Worm (Caenorhabditis elegans): Measurements from ENCODE around the gene srv-15.

srv-15 gene

ce11 chrIV:15929831-15930230 lies 23.4 kb downstream of the srv-15 start:
- no peak for TF ChIP-seq lin-11 (tag; optimal IDR thresholded peaks at IDR 0.05)
- TF ChIP-seq gmeb-1 (tag; optimal IDR thresholded peaks at IDR 0.05): peak; percentile 39
- peak; percentile 90 for TF ChIP-seq crh-2 (tag; optimal IDR thresholded peaks at IDR 0.05)
- peak; percentile 82 for TF ChIP-seq fos-1 (tag; optimal IDR thresholded peaks at IDR 0.05)
- no peak for TF ChIP-seq ama-1 (optimal IDR thresholded peaks at IDR 0.05)
- no peak for TF ChIP-seq ztf-1 (GFP tag; conservative IDR thresholded peaks at IDR 0.05)
- peak; percentile 27 for TF ChIP-seq skn-1 (tag; optimal IDR thresholded peaks at IDR 0.05)

ce11 chrIV:15930281-15930680 lies 23.9 kb downstream of the srv-15 start, which contains the start of gene Y105C5B.9:
TSS of gene Y105C5B.9 (plus strand) at chrIV:15930581.
- TF ChIP-seq nhr-21 (tag; optimal IDR thresholded peaks at IDR 0.05) (no peak), aly-2 (tag; optimal IDR thresholded peaks at IDR 0.05) (no peak), nhr-129 (tag; optimal IDR thresholded peaks at IDR 0.05) (no peak), dmd-4 (tag; optimal IDR thresholded peaks at IDR 0.05) (no peak), zag-1 (tag; optimal IDR thresholded peaks at IDR 0.05) (no peak), lin-11 (tag; optimal IDR thresholded peaks at IDR 0.05) (no peak)

ce11 chrIV:15930694-15931093 lies 24.3 kb downstream of the srv-15 start:
- TF ChIP-seq lin-39 (tag; optimal IDR thresholded peaks at IDR 0.05) (no peak), ceh-82 (tag; optimal IDR thresholded peaks at IDR 0.05) (no peak), nhr-77 (tag; optimal IDR thresholded peaks at IDR 0.05) (no peak), unc-55 (GFP tag; optimal IDR thresholded peaks at IDR 0.05) (no peak), R02D3.7 (tag; optimal IDR thresholded peaks at IDR 0.05) (no peak), skn-1 (tag; optimal IDR thresholded peaks at IDR 0.05) (no peak), nhr-12 (tag; optimal IDR thresholded peaks at IDR 0.05) (no peak), nhr-21 (tag; optimal IDR thresholded peaks at IDR 0.05) (no peak), alr-1 (tag; optimal IDR thresholded peaks at IDR 0.05) (no peak), C34F6.9 (tag; optimal IDR thresholded peaks at IDR 0.05) (no peak), sma-3 (GFP tag; optimal IDR thresholded peaks at IDR 0.05) (no peak), nhr-237 (tag; optimal IDR thresholded peaks at IDR 0.05) (no peak), ZK546.5 (tag; optimal IDR thresholded peaks at IDR 0.05) (no peak), unc-62 (GFP tag; optimal IDR thresholded peaks at IDR 0.05) (no peak), unc-39 (tag; optimal IDR thresholded peaks at IDR 0.05) (no peak), nhr-10 (tag; optimal IDR thresholded peaks at IDR 0.05) (no peak), crh-2 (tag; optimal IDR thresholded peaks at IDR 0.05) (no peak), aly-2 (tag; optimal IDR thresholded peaks at IDR 0.05) (no peak), egl-27 (tag; optimal IDR thresholded peaks at IDR 0.05) (no peak), F13H6.1 (tag; optimal IDR thresholded peaks at IDR 0.05) (no peak)

- TF ChIP-seq ztf-1 (GFP tag; conservative IDR thresholded peaks at IDR 0.05) (no peak), nhr-129 (tag; optimal IDR thresholded peaks at IDR 0.05) (peak; percentile 60), blmp-1 (tag; optimal IDR thresholded peaks at IDR 0.05; ENCODE audit: insufficient read depth) (no peak), gmeb-1 (tag; optimal IDR thresholded peaks at IDR 0.05) (peak; percentile 28), sma-9 (GFP tag; optimal IDR thresholded peaks at IDR 0.05) (peak; percentile 13), sma-9 (tag; optimal IDR thresholded peaks at IDR 0.05) (no peak), unc-55 (GFP tag; optimal IDR thresholded peaks at IDR 0.05) (peak; percentile 34), mdl-1 (tag; optimal IDR thresholded peaks at IDR 0.05) (peak in 1 of 2 experiments; percentile 1), sem-4 (tag; optimal IDR thresholded peaks at IDR 0.05) (no peak), unc-39 (tag; optimal IDR thresholded peaks at IDR 0.05) (no peak), sma-3 (GFP tag; optimal IDR thresholded peaks at IDR 0.05) (peak; percentile 13), ceh-82 (tag; optimal IDR thresholded peaks at IDR 0.05) (no peak), R02D3.7 (tag; optimal IDR thresholded peaks at IDR 0.05) (no peak), nhr-25 (tag; optimal IDR thresholded peaks at IDR 0.05) (no peak), nhr-21 (tag; optimal IDR thresholded peaks at IDR 0.05) (no peak), C34F6.9 (tag; optimal IDR thresholded peaks at IDR 0.05) (no peak), Y55F3AM.14 (GFP tag; optimal IDR thresholded peaks at IDR 0.05) (peak; percentile 5)
These were observed 24.8 kb downstream of the srv-15 start for ce11 chrIV:15931176-15931575.

ce11 chrIV:15931833-15932232 lies 25.5 kb downstream of the srv-15 start:
- TF ChIP-seq zag-1 (tag; optimal IDR thresholded peaks at IDR 0.05) (no peak), R02D3.7 (tag; optimal IDR thresholded peaks at IDR 0.05) (no peak), alr-1 (tag; optimal IDR thresholded peaks at IDR 0.05) (no peak), dmd-4 (tag; optimal IDR thresholded peaks at IDR 0.05) (no peak), egl-27 (tag; optimal IDR thresholded peaks at IDR 0.05) (no peak), mbf-1 (tag; optimal IDR thresholded peaks at IDR 0.05) (no peak), sma-9 (GFP tag; optimal IDR thresholded peaks at IDR 0.05) (peak; percentile 11), sma-9 (tag; optimal IDR thresholded peaks at IDR 0.05) (no peak), ama-1 (optimal IDR thresholded peaks at IDR 0.05) (no peak), nhr-6 (tag; optimal IDR thresholded peaks at IDR 0.05) (no peak), nhr-237 (tag; optimal IDR thresholded peaks at IDR 0.05) (no peak), ceh-82 (tag; optimal IDR thresholded peaks at IDR 0.05) (no peak), elt-1 (tag; optimal IDR thresholded peaks at IDR 0.05) (no peak), nhr-25 (tag; optimal IDR thresholded peaks at IDR 0.05) (no peak), crh-2 (tag; optimal IDR thresholded peaks at IDR 0.05) (peak; percentile 43), sma-3 (GFP tag; optimal IDR thresholded peaks at IDR 0.05) (peak; percentile 14), nhr-10 (tag; optimal IDR thresholded peaks at IDR 0.05) (no peak), ztf-1 (GFP tag; conservative IDR thresholded peaks at IDR 0.05) (no peak), gmeb-1 (tag; optimal IDR thresholded peaks at IDR 0.05) (no peak), mab-5 (tag; optimal IDR thresholded peaks at IDR 0.05) (no peak), fos-1 (tag; optimal IDR thresholded peaks at IDR 0.05) (no peak), peb-1 (tag; optimal IDR thresholded peaks at IDR 0.05) (no peak), nhr-12 (tag; optimal IDR thresholded peaks at IDR 0.05) (no peak), nhr-129 (tag; optimal IDR thresholded peaks at IDR 0.05) (peak; percentile 59), ztf-11 (tag; optimal IDR thresholded peaks at IDR 0.05) (no peak), unc-62 (GFP tag; optimal IDR thresholded peaks at IDR 0.05) (no peak), unc-55 (GFP tag; optimal IDR thresholded peaks at IDR 0.05) (peak; percentile 16), elt-3 (tag; optimal IDR thresholded peaks at IDR 0.05) (no peak), ceh-16 (tag; optimal IDR thresholded peaks at IDR 0.05) (no peak)
